Fruit fly (Drosophila melanogaster) whole organism, pupa: Measurements from ENCODE around the gene CG31612.

ENCODE experiments used
- CG15710 ChIP-seq: fragments of 200-800 bp; sonication (Bioruptor generic); optimal IDR thresholded peaks from 2 replicates; lab custom pipeline; 2018; ENCODE audit warnings: missing biosample characterization, mild to moderate bottlenecking, missing genetic modification characterization, moderate library complexity
- CG8159 ChIP-seq: fragments of 200-800 bp; sonication (Bioruptor generic); optimal IDR thresholded peaks from 3 replicates; lab custom pipeline; 2018; ENCODE audit warnings: missing biosample characterization, mild to moderate bottlenecking, missing genetic modification characterization, moderate library complexity
- EcR ChIP-seq: fragments of 200-800 bp; sonication (Bioruptor generic); optimal IDR thresholded peaks from 3 replicates; lab custom pipeline; 2019; ENCODE audit warnings: missing biosample characterization, missing genetic modification characterization, mild to moderate bottlenecking, moderate library complexity, missing genetic modification reagents
- Pif1B ChIP-seq: fragments of 200-800 bp; sonication (Bioruptor generic); optimal IDR thresholded peaks from 3 replicates; lab custom pipeline; 2016; ENCODE audit warnings: missing biosample characterization, missing genetic modification characterization
- Snoo ChIP-seq: fragments of 200-800 bp; sonication (Bioruptor generic); optimal IDR thresholded peaks from 3 replicates; lab custom pipeline; 2017; ENCODE audit warnings: missing biosample characterization, mild to moderate bottlenecking, missing genetic modification characterization, inconsistent platforms
- fd96Ca ChIP-seq: fragments of 200-800 bp; sonication (Bioruptor generic); IDR thresholded peaks from 3 replicates; pipeline ENCODE4 v1.3.6; 2022; ENCODE audit warnings: missing biosample characterization, missing genetic modification characterization
- rn ChIP-seq: fragments of 200-800 bp; sonication (Bioruptor generic); IDR thresholded peaks from 2 replicates; pipeline ENCODE4 v1.3.6; 2022; ENCODE audit warnings: missing biosample characterization, missing genetic modification characterization

DNA sequence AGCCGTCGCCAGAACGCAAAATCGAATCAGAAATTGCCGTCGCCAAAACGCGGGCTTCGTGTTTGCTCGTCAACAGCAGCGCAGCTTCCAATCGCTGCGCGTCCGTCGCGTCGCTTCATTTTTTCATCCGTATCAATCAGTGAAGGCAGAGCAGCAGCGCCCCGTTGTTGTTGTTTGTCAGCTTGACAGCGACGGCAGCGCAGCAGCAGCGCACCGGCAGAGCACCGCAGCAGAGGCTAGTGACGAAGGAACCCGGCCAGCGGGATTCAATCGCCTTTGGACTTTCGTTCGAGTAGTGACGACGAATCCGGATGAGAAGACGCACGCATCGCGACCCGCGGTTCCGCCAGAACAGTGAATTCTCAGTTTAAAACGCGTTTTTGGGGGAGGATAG lies 33.5 kb upstream of the CG31612 start:
- TF ChIP-seq CG15710 (no peak), CG8159 (tag; lab: Kevin White, UChicago) (no peak), EcR (GFP tag; lab: Kevin White, UChicago) (no peak), Pif1B (no peak), Snoo (tag; lab: Kevin White, UChicago) (no peak), rn (GFP tag; lab: Robert Waterston, UW) (no peak), fd96Ca (GFP tag; lab: Robert Waterston, UW) (no peak)
